Fruit fly (Drosophila melanogaster): ENCODE data around the gene Npc2h.
A peak's percentile ranks its signal among the peaks of the same experiment; 100 is the strongest.

Npc2h gene

DNA sequence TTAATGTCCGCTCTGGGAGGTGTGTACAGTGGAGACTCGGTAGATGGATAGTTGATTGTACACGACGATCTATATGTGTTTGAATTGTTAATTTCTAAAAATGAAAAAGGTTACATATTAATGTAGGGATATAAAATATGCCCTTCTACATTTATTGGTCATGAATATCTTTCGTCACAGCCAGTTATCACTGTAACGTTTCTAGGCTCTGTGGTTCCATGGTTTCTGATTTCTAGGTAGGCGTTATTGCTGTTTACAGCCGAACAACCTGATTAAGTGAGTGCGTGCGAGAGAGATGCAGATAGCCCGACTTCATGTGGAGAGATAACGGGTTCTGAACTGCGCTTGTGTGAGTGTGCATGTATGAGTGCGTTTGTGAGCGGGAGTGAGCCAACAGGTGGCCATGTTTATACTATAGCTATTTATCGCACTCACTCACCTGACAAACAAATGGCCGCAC lies 35.6 kb upstream of the Npc2h start (continued):
- TF ChIP-seq Dref (GFP tag; IDR thresholded peaks at IDR 0.05) = peak; percentile 33; the same call in 1 of the 2 replicates
- peak; percentile 77 for TF ChIP-seq z (GFP tag; IDR thresholded peaks at IDR 0.05)
- peak; percentile 87 for TF ChIP-seq ATbp (GFP tag; optimal IDR thresholded peaks at IDR 0.05)
- TF ChIP-seq CG10959 (GFP tag; IDR thresholded peaks at IDR 0.05) = peak; percentile 97
- peak; percentile 87 for TF ChIP-seq CG13296 (GFP tag; optimal IDR thresholded peaks at IDR 0.05)
- no peak for TF ChIP-seq zf30C (GFP tag; optimal IDR thresholded peaks at IDR 0.05)
- TF ChIP-seq gce (GFP tag; IDR thresholded peaks at IDR 0.05) = peak; percentile 91
- TF ChIP-seq sens (GFP tag) = peak; percentile 99
- peak; percentile 75 for TF ChIP-seq CG10431 (GFP tag; optimal IDR thresholded peaks at IDR 0.05)
- TF ChIP-seq unc-4 (GFP tag; IDR thresholded peaks at IDR 0.05; ENCODE audit: partially characterized antibody) = no peak
- TF ChIP-seq lola (GFP tag; optimal IDR thresholded peaks at IDR 0.05) = peak in 1 of 3 experiments; percentile 94
- peak; percentile 92 for TF ChIP-seq Fer1 (GFP tag; optimal IDR thresholded peaks at IDR 0.05)
- TF ChIP-seq vvl (GFP tag; IDR thresholded peaks at IDR 0.05) = peak; percentile 98
- TF ChIP-seq Oli (tag; optimal IDR thresholded peaks at IDR 0.05) = peak; percentile 93
- TF ChIP-seq lov (optimal IDR thresholded peaks at IDR 0.05) = no peak
- peak; percentile 95 for TF ChIP-seq lov (GFP tag; IDR thresholded peaks at IDR 0.05)
- peak; percentile 62 for TF ChIP-seq Hey (tag; optimal IDR thresholded peaks at IDR 0.05)
- TF ChIP-seq CG11504 (tag; optimal IDR thresholded peaks at IDR 0.05) = peak; percentile 91
- peak; percentile 89 for TF ChIP-seq CG6175 (GFP tag; IDR thresholded peaks at IDR 0.05)
- TF ChIP-seq CG15514 (GFP tag; optimal IDR thresholded peaks at IDR 0.05) = peak; percentile 82
- peak; percentile 95 for TF ChIP-seq Ptx1 (GFP tag; IDR thresholded peaks at IDR 0.05)
- TF ChIP-seq crc (GFP tag; optimal IDR thresholded peaks at IDR 0.05) = peak; percentile 91
- peak; percentile 66 for TF ChIP-seq CG3838 (GFP tag; optimal IDR thresholded peaks at IDR 0.05)
- peak; percentile 36 for TF ChIP-seq MESR4 (GFP tag; optimal IDR thresholded peaks at IDR 0.05)
- no peak for TF ChIP-seq CG7963 (GFP tag; IDR thresholded peaks at IDR 0.05; ENCODE audit: partially characterized antibody)
- TF ChIP-seq fd3F (GFP tag; optimal IDR thresholded peaks at IDR 0.05) = peak; percentile 88
- TF ChIP-seq C15 (GFP tag; IDR thresholded peaks at IDR 0.05) = peak; percentile 86; the same call in 2 of the 3 replicates
- TF ChIP-seq CG15073 (GFP tag; optimal IDR thresholded peaks at IDR 0.05) = peak; percentile 70
- TF ChIP-seq slou (GFP tag; optimal IDR thresholded peaks at IDR 0.05) = peak; percentile 76
- no peak for TF ChIP-seq Doc3 (GFP tag; IDR thresholded peaks at IDR 0.05; ENCODE audit: partially characterized antibody)
- TF ChIP-seq mld (GFP tag; IDR thresholded peaks at IDR 0.05; ENCODE audit: partially characterized antibody) = no peak
- TF ChIP-seq CG17385 (GFP tag; optimal IDR thresholded peaks at IDR 0.05) = peak; percentile 88
- TF ChIP-seq bowl (GFP tag; IDR thresholded peaks at IDR 0.05) = peak; percentile 29; the same call in 1 of the 2 replicates
- peak; percentile 87 for TF ChIP-seq odd (GFP tag; optimal IDR thresholded peaks at IDR 0.05)
- peak; percentile 87 for TF ChIP-seq gro (GFP tag; optimal IDR thresholded peaks at IDR 0.05)
- TF ChIP-seq ind (GFP tag; optimal IDR thresholded peaks at IDR 0.05) = peak; percentile 94
- peak; percentile 89 for TF ChIP-seq CG14050 (GFP tag; IDR thresholded peaks at IDR 0.05)
- TF ChIP-seq fu2 (GFP tag; optimal IDR thresholded peaks at IDR 0.05) = peak; percentile 92
- peak; percentile 96 for TF ChIP-seq H2.0 (GFP tag; IDR thresholded peaks at IDR 0.05)
- peak; percentile 92 for TF ChIP-seq CHES-1-like (GFP tag; optimal IDR thresholded peaks at IDR 0.05)
- peak; percentile 68 for TF ChIP-seq cad (GFP tag; optimal IDR thresholded peaks at IDR 0.05)
- TF ChIP-seq da (GFP tag; optimal IDR thresholded peaks at IDR 0.05) = peak; percentile 84
- peak; percentile 86 for TF ChIP-seq cato (GFP tag; optimal IDR thresholded peaks at IDR 0.05; ENCODE audit: borderline replicate concordance)
- peak; percentile 93 for TF ChIP-seq CG7372 (GFP tag; IDR thresholded peaks at IDR 0.05)
- peak; percentile 94 for TF ChIP-seq phol (tag; optimal IDR thresholded peaks at IDR 0.05)
- peak; percentile 96 for TF ChIP-seq Rfx (GFP tag; IDR thresholded peaks at IDR 0.05)
- TF ChIP-seq mirr (GFP tag; optimal IDR thresholded peaks at IDR 0.05) = peak; percentile 72
- TF ChIP-seq CG6765 (GFP tag; optimal IDR thresholded peaks at IDR 0.05) = peak; percentile 66
- TF ChIP-seq cas (GFP tag; IDR thresholded peaks at IDR 0.05) = peak; percentile 80
- peak; percentile 62 for TF ChIP-seq CG3995 (GFP tag; optimal IDR thresholded peaks at IDR 0.05)
- TF ChIP-seq Asciz (GFP tag; optimal IDR thresholded peaks at IDR 0.05) = peak; percentile 66

All from whole organism, embryonic.